Fruit fly (Drosophila melanogaster) whole organism, embryonic: Measurements from ENCODE around the gene dpr10.

Source experiments
- Abd-B ChIP-seq: fragments of 200-800 bp; sonication (Bioruptor generic); optimal IDR thresholded peaks from 2 replicates; lab custom pipeline; 2018; ENCODE audit warnings: missing biosample characterization, mild to moderate bottlenecking, missing genetic modification characterization, moderate library complexity
- Ada2b ChIP-seq: fragments of 200-800 bp; sonication (Bioruptor generic); IDR thresholded peaks from 2 replicates; pipeline ENCODE4 v1.3.6; 2022; ENCODE audit warnings: missing biosample characterization, missing genetic modification characterization
- BtbVII ChIP-seq: fragments of 200-800 bp; sonication (Bioruptor generic); optimal IDR thresholded peaks from 3 replicates; lab custom pipeline; 2017; ENCODE audit warnings: missing biosample characterization, mild to moderate bottlenecking, missing genetic modification characterization
- CG1024 ChIP-seq: fragments of 200-800 bp; sonication (Bioruptor generic); IDR thresholded peaks from 2 replicates; pipeline ENCODE4 v1.3.6; 2022; ENCODE audit warnings: missing biosample characterization, missing genetic modification characterization
- CG10274 ChIP-seq: fragments of 200-800 bp; sonication (Bioruptor generic); optimal IDR thresholded peaks from 3 replicates; lab custom pipeline; 2017; ENCODE audit warnings: missing biosample characterization, mild to moderate bottlenecking, missing genetic modification characterization
- CG10366 ChIP-seq: fragments of 200-800 bp; sonication (Bioruptor generic); IDR thresholded peaks from 2 replicates; pipeline ENCODE4 v1.3.6; 2022; ENCODE audit warnings: missing biosample characterization, missing genetic modification characterization
- CG11093 ChIP-seq: fragments of 200-800 bp; sonication (Bioruptor generic); IDR thresholded peaks from 3 replicates; pipeline ENCODE4 v1.3.6; 2022; ENCODE audit warnings: missing biosample characterization, missing genetic modification characterization
- CG1233 ChIP-seq: fragments of 200-800 bp; sonication (Bioruptor generic); optimal IDR thresholded peaks from 4 replicates; lab custom pipeline; 2018; ENCODE audit warnings: missing biosample characterization, mild to moderate bottlenecking, missing genetic modification characterization
- CG13624 ChIP-seq: fragments of 200-800 bp; sonication (Bioruptor generic); optimal IDR thresholded peaks from 2 replicates; lab custom pipeline; 2016; ENCODE audit warnings: missing biosample characterization, missing genetic modification characterization
- CG17568 ChIP-seq: fragments of 200-800 bp; sonication (Bioruptor generic); optimal IDR thresholded peaks from 2 replicates; lab custom pipeline; 2018; ENCODE audit warnings: missing biosample characterization, mild to moderate bottlenecking, missing genetic modification characterization, moderate library complexity
- CG17802 ChIP-seq: fragments of 200-800 bp; sonication (Bioruptor generic); optimal IDR thresholded peaks from 2 replicates; lab custom pipeline; 2018; ENCODE audit warnings: missing biosample characterization, mild to moderate bottlenecking, missing genetic modification characterization, moderate library complexity
- CG17829 ChIP-seq: fragments of 200-800 bp; optimal IDR thresholded peaks from 2 replicates; lab custom pipeline; 2019; ENCODE audit warnings: missing biosample characterization, mild to moderate bottlenecking, missing genetic modification characterization, moderate library complexity
- CG2875 ChIP-seq: fragments of 200-800 bp; sonication (Bioruptor generic); optimal IDR thresholded peaks from 2 replicates; lab custom pipeline; 2017; ENCODE audit warnings: missing biosample characterization, mild to moderate bottlenecking, missing genetic modification characterization, missing genetic modification reagents
- CG31388 ChIP-seq: fragments of 200-800 bp; sonication (Bioruptor generic); optimal IDR thresholded peaks from 2 replicates; lab custom pipeline; 2016; ENCODE audit warnings: missing biosample characterization, missing genetic modification characterization
- CG34224 ChIP-seq: fragments of 200-800 bp; sonication (Bioruptor generic); IDR thresholded peaks from 3 replicates; pipeline ENCODE4 v1.3.6; 2022; ENCODE audit warnings: missing biosample characterization, missing genetic modification characterization; ENCODE audit not compliant: partially characterized antibody
- CG4404 ChIP-seq: fragments of 200-800 bp; sonication (Bioruptor generic); IDR thresholded peaks from 2 replicates; pipeline ENCODE4 v1.3.6; 2022; ENCODE audit warnings: missing biosample characterization, missing genetic modification characterization
- CG6272 ChIP-seq: fragments of 200-800 bp; sonication (Bioruptor generic); IDR thresholded peaks from 2 replicates; pipeline ENCODE4 v1.3.6; 2022; ENCODE audit warnings: missing biosample characterization, missing genetic modification characterization
- CG6854 ChIP-seq: fragments of 200-800 bp; sonication (Bioruptor generic); optimal IDR thresholded peaks from 3 replicates; lab custom pipeline; 2017; ENCODE audit warnings: missing biosample characterization, mild to moderate bottlenecking, missing genetic modification characterization
- CG7928 ChIP-seq: fragments of 200-800 bp; sonication (Bioruptor generic); optimal IDR thresholded peaks from 2 replicates; lab custom pipeline; 2017; ENCODE audit warnings: missing biosample characterization, mild to moderate bottlenecking, missing genetic modification characterization
- CG7987 ChIP-seq: fragments of 200-800 bp; sonication (Bioruptor generic); optimal IDR thresholded peaks from 2 replicates; lab custom pipeline; 2018; ENCODE audit warnings: missing biosample characterization, mild to moderate bottlenecking, missing genetic modification characterization, moderate library complexity
- CG8089 ChIP-seq: fragments of 200-800 bp; sonication (Bioruptor generic); optimal IDR thresholded peaks from 3 replicates; lab custom pipeline; 2016; ENCODE audit warnings: missing biosample characterization, missing genetic modification characterization
- CG8359 ChIP-seq: fragments of 200-800 bp; sonication (Bioruptor generic); optimal IDR thresholded peaks from 2 replicates; lab custom pipeline; 2017; ENCODE audit warnings: missing biosample characterization, mild to moderate bottlenecking, missing genetic modification characterization, borderline replicate concordance
- CG8388 ChIP-seq: fragments of 200-800 bp; sonication (Bioruptor generic); optimal IDR thresholded peaks from 2 replicates; lab custom pipeline; 2019; ENCODE audit warnings: missing biosample characterization, mild to moderate bottlenecking, missing genetic modification characterization, moderate library complexity
- CG9215 ChIP-seq: fragments of 200-800 bp; sonication (Bioruptor generic); IDR thresholded peaks from 2 replicates; pipeline ENCODE4 v1.3.6; 2022; ENCODE audit warnings: missing biosample characterization, missing genetic modification characterization
- CoRest ChIP-seq: fragments of 200-800 bp; sonication (Bioruptor generic); optimal IDR thresholded peaks from 3 replicates; lab custom pipeline; 2018; ENCODE audit warnings: missing biosample characterization, mild to moderate bottlenecking, missing genetic modification characterization, moderate library complexity
- Dip3 ChIP-seq: fragments of 200-800 bp; sonication (Bioruptor generic); optimal IDR thresholded peaks from 3 replicates; lab custom pipeline; 2016; ENCODE audit warnings: missing biosample characterization, missing genetic modification characterization
- E2f2 ChIP-seq: fragments of 200-800 bp; sonication (Bioruptor generic); IDR thresholded peaks from 2 replicates; pipeline ENCODE4 v1.3.6; 2022; ENCODE audit warnings: missing biosample characterization, missing genetic modification characterization
- ERR ChIP-seq: fragments of 200-800 bp; sonication (Bioruptor generic); optimal IDR thresholded peaks from 2 replicates; lab custom pipeline; 2016; ENCODE audit warnings: missing biosample characterization, missing genetic modification characterization
- Hmr ChIP-seq: fragments of 200-800 bp; sonication (Bioruptor generic); optimal IDR thresholded peaks from 3 replicates; lab custom pipeline; 2017; ENCODE audit warnings: mild to moderate bottlenecking, missing biosample characterization, missing genetic modification reagents, missing genetic modification characterization
- MESR4 ChIP-seq: fragments of 200-800 bp; sonication (Bioruptor generic); optimal IDR thresholded peaks from 2 replicates; lab custom pipeline; 2018; ENCODE audit warnings: missing biosample characterization, mild to moderate bottlenecking, missing genetic modification characterization, moderate library complexity
- MTF-1 ChIP-seq: fragments of 200-800 bp; sonication (Bioruptor generic); optimal IDR thresholded peaks from 2 replicates; lab custom pipeline; 2018; ENCODE audit warnings: missing biosample characterization, mild to moderate bottlenecking, missing genetic modification characterization, borderline replicate concordance
- Mrtf ChIP-seq: fragments of 200-800 bp; sonication (Bioruptor generic); IDR thresholded peaks from 3 replicates; pipeline ENCODE4 v1.3.6; 2022; ENCODE audit warnings: missing biosample characterization, missing genetic modification characterization
- Nf-YB ChIP-seq: fragments of 200-800 bp; sonication (Bioruptor generic); optimal IDR thresholded peaks from 3 replicates; lab custom pipeline; 2019; ENCODE audit warnings: missing biosample characterization, mild to moderate bottlenecking, missing genetic modification characterization, moderate library complexity
- Opbp ChIP-seq: fragments of 200-800 bp; sonication (Bioruptor generic); IDR thresholded peaks from 3 replicates; pipeline ENCODE4 v1.3.6; 2022; ENCODE audit warnings: missing biosample characterization, missing genetic modification characterization; ENCODE audit not compliant: partially characterized antibody
- Sox102F ChIP-seq: fragments of 200-800 bp; sonication (Bioruptor generic); optimal IDR thresholded peaks from 2 replicates; lab custom pipeline; 2018; ENCODE audit warnings: missing biosample characterization, mild to moderate bottlenecking, missing genetic modification characterization, moderate library complexity
- bowl ChIP-seq: fragments of 200-800 bp; sonication (Bioruptor generic); IDR thresholded peaks from 2 replicates; pipeline ENCODE4 v1.3.6; 2022; ENCODE audit warnings: missing biosample characterization, missing genetic modification characterization
- crc ChIP-seq: fragments of 200-800 bp; sonication (Bioruptor generic); optimal IDR thresholded peaks from 2 replicates; lab custom pipeline; 2016; ENCODE audit warnings: missing biosample characterization, missing genetic modification characterization
- dysf ChIP-seq: fragments of 200-800 bp; sonication (Bioruptor generic); IDR thresholded peaks from 3 replicates; pipeline ENCODE4 v1.3.6; 2022; ENCODE audit warnings: missing biosample characterization, missing genetic modification characterization
- fd96Cb ChIP-seq: fragments of 200-800 bp; sonication (Bioruptor generic); optimal IDR thresholded peaks from 2 replicates; lab custom pipeline; 2018; ENCODE audit warnings: missing biosample characterization, mild to moderate bottlenecking, missing genetic modification characterization, moderate library complexity
- gce ChIP-seq: fragments of 200-800 bp; sonication (Bioruptor generic); IDR thresholded peaks from 3 replicates; pipeline ENCODE4 v1.3.6; 2022; ENCODE audit warnings: missing biosample characterization, missing genetic modification characterization
- gsb ChIP-seq: fragments of 200-800 bp; sonication (Bioruptor generic); IDR thresholded peaks from 2 replicates; pipeline ENCODE4 v1.3.6; 2022; ENCODE audit warnings: missing biosample characterization, missing genetic modification characterization
- ham ChIP-seq: fragments of 200-800 bp; sonication (Bioruptor generic); IDR thresholded peaks from 2 replicates; pipeline ENCODE4 v1.3.6; 2022; ENCODE audit warnings: missing biosample characterization, missing genetic modification characterization
- hbn ChIP-seq: fragments of 200-800 bp; sonication (Bioruptor generic); IDR thresholded peaks from 2 replicates; pipeline ENCODE4 v1.3.6; 2022; ENCODE audit warnings: missing biosample characterization, missing genetic modification characterization; ENCODE audit not compliant: partially characterized antibody
- klu ChIP-seq: fragments of 200-800 bp; sonication (Bioruptor generic); IDR thresholded peaks from 2 replicates; pipeline ENCODE4 v1.3.6; 2022; ENCODE audit warnings: missing biosample characterization, missing genetic modification characterization
- mirr ChIP-seq: fragments of 200-800 bp; sonication (Bioruptor generic); optimal IDR thresholded peaks from 3 replicates; lab custom pipeline; 2018; ENCODE audit warnings: missing biosample characterization, mild to moderate bottlenecking, missing genetic modification characterization
- nerfin-1 ChIP-seq: fragments of 200-800 bp; sonication (Bioruptor generic); optimal IDR thresholded peaks from 3 replicates; lab custom pipeline; 2019; ENCODE audit warnings: missing biosample characterization, mild to moderate bottlenecking, missing genetic modification characterization, moderate library complexity
- pho ChIP-seq: fragments of 200-800 bp; sonication (Bioruptor generic); optimal IDR thresholded peaks from 2 replicates; lab custom pipeline; 2016; ENCODE audit warnings: missing biosample characterization, missing genetic modification characterization
- sug ChIP-seq: fragments of 200-800 bp; optimal IDR thresholded peaks from 2 replicates; lab custom pipeline; 2019; ENCODE audit warnings: missing biosample characterization, mild to moderate bottlenecking, missing genetic modification characterization, moderate library complexity
- tap ChIP-seq: fragments of 200-800 bp; optimal IDR thresholded peaks from 3 replicates; lab custom pipeline; 2019; ENCODE audit warnings: missing biosample characterization, mild to moderate bottlenecking, missing genetic modification characterization, moderate library complexity
- tgo ChIP-seq: fragments of 200-800 bp; sonication (Bioruptor generic); IDR thresholded peaks from 3 replicates; pipeline ENCODE4 v1.3.6; 2022; ENCODE audit warnings: missing biosample characterization, missing genetic modification characterization
- wor ChIP-seq: fragments of 200-800 bp; sonication (Bioruptor generic); IDR thresholded peaks from 2 replicates; pipeline ENCODE4 v1.3.6; 2022; ENCODE audit warnings: missing biosample characterization, missing genetic modification characterization
- yki ChIP-seq: fragments of >200 bp; optimal IDR thresholded peaks from 3 replicates; lab custom pipeline; 2018

The dpr10 gene

DNA sequence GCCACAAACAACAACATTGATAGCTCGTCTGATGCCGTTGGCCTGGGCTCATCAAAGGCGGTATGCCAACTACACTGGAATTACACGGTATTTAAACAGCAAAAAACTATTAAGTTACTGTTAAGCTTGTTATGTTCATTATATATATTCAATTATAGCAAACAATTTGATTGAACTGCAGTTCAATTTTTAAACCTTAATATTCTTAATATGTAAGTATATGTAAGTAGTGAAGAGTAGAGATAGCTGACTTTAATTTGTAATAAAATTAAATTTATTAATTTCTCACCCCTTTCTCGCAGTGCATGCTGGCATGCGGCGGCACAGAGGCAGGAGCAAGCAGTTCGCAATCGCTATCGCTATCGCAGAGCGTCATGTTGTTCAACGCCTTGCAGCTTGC is 75.5 kb downstream of the dpr10 start (continued):
- TF ChIP-seq pho (GFP tag; lab: Kevin White, UChicago) (no peak), CG17568 (no peak), nerfin-1 (tag; lab: Kevin White, UChicago) (no peak), Ada2b (GFP tag; lab: Robert Waterston, UW) (peak; percentile 30; the same call in 1 of the 2 replicates), CG8359 (GFP tag; lab: Kevin White, UChicago) (no peak), Nf-YB (no peak), gsb (no peak), MESR4 (GFP tag; lab: Kevin White, UChicago) (no peak), gce (GFP tag; lab: Robert Waterston, UW) (no peak), Mrtf (GFP tag; lab: Robert Waterston, UW) (no peak), Hmr (GFP tag; lab: Kevin White, UChicago) (no peak), CG17829 (tag; lab: Kevin White, UChicago) (no peak), hbn (GFP tag; lab: Robert Waterston, UW) (no peak), klu (GFP tag; lab: Robert Waterston, UW) (no peak), ham (GFP tag; lab: Robert Waterston, UW) (no peak), mirr (no peak), E2f2 (GFP tag; lab: Robert Waterston, UW) (no peak), CG1024 (no peak), ERR (GFP tag; lab: Kevin White, UChicago) (no peak), CG31388 (no peak), Sox102F (peak; percentile 29), fd96Cb (peak; percentile 7), CG9215 (GFP tag; lab: Robert Waterston, UW) (no peak), CG4404 (GFP tag; lab: Robert Waterston, UW) (no peak), CG7987 (GFP tag; lab: Kevin White, UChicago) (no peak), Opbp (GFP tag; lab: Robert Waterston, UW) (no peak), sug (no peak), CG10274 (GFP tag; lab: Kevin White, UChicago) (no peak), dysf (peak; percentile 42; the same call in 2 of the 3 replicates), CG8388 (no peak), CG10366 (GFP tag; lab: Robert Waterston, UW) (no peak), wor (GFP tag; lab: Robert Waterston, UW) (0 out of 2 replicates have a peak, but pooled peaks have one; percentile 11), CG34224 (GFP tag; lab: Robert Waterston, UW) (no peak), CG1233 (GFP tag; lab: Kevin White, UChicago) (peak; percentile 18), CG7928 (GFP tag; lab: Kevin White, UChicago) (no peak), tap (tag; lab: Kevin White, UChicago) (no peak), yki (lab: Kevin White, UChicago) (no peak), BtbVII (GFP tag; lab: Kevin White, UChicago) (no peak), tgo (GFP tag; lab: Robert Waterston, UW) (peak; percentile 45; the same call in 2 of the 3 replicates), CG17802 (tag; lab: Kevin White, UChicago) (no peak), CG13624 (GFP tag; lab: Kevin White, UChicago) (no peak), CG11093 (GFP tag; lab: Robert Waterston, UW) (no peak), CG6854 (no peak), Dip3 (no peak), MTF-1 (GFP tag; lab: Kevin White, UChicago) (no peak), crc (GFP tag; lab: Kevin White, UChicago) (no peak), bowl (no peak), CoRest (tag; lab: Kevin White, UChicago) (peak; percentile 20), CG8089 (no peak), CG6272 (no peak), Abd-B (GFP tag; lab: Kevin White, UChicago) (peak; percentile 9), CG2875 (GFP tag; lab: Kevin White, UChicago) (no peak)
